Worm (Caenorhabditis elegans) whole organism, L4/young adult: ENCODE results near the gene ascc-1.

ENCODE experiments used
- W03F9.2 ChIP-seq: fragments of 150-350 bp; optimal IDR thresholded peaks from 2 replicates; lab custom pipeline; 2014; ENCODE audit warnings: missing biosample characterization, missing genetic modification characterization
- dao-5 ChIP-seq: sonication (generic microtip); optimal IDR thresholded peaks from 2 replicates; lab custom pipeline; 2016; ENCODE audit warnings: missing genotype, missing genetic modification characterization, moderate library complexity, missing compliant biosample characterization
- him-1 ChIP-seq: sonication (generic microtip); optimal IDR thresholded peaks from 2 replicates; lab custom pipeline; 2016; ENCODE audit warnings: missing genotype, missing genetic modification reagents, missing genetic modification characterization, missing compliant biosample characterization

Gene ascc-1

DNA sequence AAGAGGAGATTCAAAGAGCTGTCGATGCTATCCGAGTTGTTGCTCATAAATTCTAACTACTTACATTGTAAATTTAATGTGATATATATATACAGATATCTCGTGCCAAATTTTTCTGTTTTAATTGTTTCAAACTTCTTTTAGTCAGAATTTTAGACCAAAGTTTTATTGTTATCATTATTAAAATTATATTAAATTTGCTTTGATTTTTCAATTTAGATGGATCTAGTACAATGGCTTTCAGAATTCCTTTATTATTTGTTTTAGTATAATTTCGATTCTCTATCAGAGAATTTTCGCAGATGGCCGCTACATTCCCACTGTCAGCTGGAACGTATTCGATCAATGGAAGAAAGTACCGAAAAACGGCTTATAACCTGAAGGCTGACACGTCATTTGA is at the start of gene ascc-1:
Gene ascc-1 (plus strand): TSS at position 301 of the 400 bp plus-strand sequence.
- no peak for TF ChIP-seq W03F9.2 (tag; lab: Kevin White, UChicago)
- TF ChIP-seq him-1 (tag; lab: Kevin White, UChicago): no peak
- no peak for TF ChIP-seq dao-5 (tag; lab: Kevin White, UChicago)

- TF ChIP-seq dao-5 (tag; lab: Kevin White, UChicago): no peak
Measured at ce11 chrII:8212-8611, 49.3 kb upstream of the ascc-1 start.

ce11 chrII:11783-12182 is 45.7 kb upstream of the ascc-1 start, which contains the start of gene best-4:
best-4 (minus strand) TSS chrII:11883.
- TF ChIP-seq him-1 (tag; lab: Kevin White, UChicago): no peak
- TF ChIP-seq W03F9.2 (tag; lab: Kevin White, UChicago): no peak
- TF ChIP-seq dao-5 (tag; lab: Kevin White, UChicago): no peak

- TF ChIP-seq W03F9.2 (tag; lab: Kevin White, UChicago): no peak
- no peak for TF ChIP-seq dao-5 (tag; lab: Kevin White, UChicago)
- no peak for TF ChIP-seq him-1 (tag; lab: Kevin White, UChicago)
Measured at ce11 chrII:12685-13084, 44.8 kb upstream of the ascc-1 start, which contains the start of gene best-3. best-3 (plus strand) TSS chrII:12985.

DNA sequence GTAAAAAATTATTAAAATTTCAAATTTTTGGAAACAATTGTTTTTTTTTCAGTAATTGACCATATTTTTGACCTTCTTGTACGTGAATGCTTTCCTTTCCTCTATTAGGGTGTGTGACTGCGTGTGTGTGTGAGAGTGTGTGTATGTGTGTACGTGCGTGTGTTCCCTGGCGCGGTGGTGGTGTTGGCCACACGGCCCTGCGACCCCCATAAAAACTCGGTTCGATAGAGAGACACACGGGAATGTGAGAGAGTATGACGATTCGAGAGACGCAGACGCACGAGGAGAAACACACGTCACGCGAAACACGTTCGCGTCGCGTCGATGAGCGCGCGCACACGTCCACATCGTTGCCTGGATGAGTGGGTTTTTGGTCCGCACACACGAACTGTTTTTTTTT is 38.7 kb upstream of the ascc-1 start:
- TF ChIP-seq him-1 (tag; lab: Kevin White, UChicago) (no peak), dao-5 (tag; lab: Kevin White, UChicago) (no peak), W03F9.2 (tag; lab: Kevin White, UChicago) (peak; percentile 53)

- TF ChIP-seq dao-5 (tag; lab: Kevin White, UChicago) (no peak), W03F9.2 (tag; lab: Kevin White, UChicago) (no peak), him-1 (tag; lab: Kevin White, UChicago) (no peak)
Measured at ce11 chrII:19238-19637, 38.2 kb upstream of the ascc-1 start, which contains the start of gene gmeb-1. gmeb-1 (plus strand) TSS chrII:19538.

ce11 chrII:21953-22352 is 35.5 kb upstream of the ascc-1 start:
- TF ChIP-seq W03F9.2 (tag; lab: Kevin White, UChicago) (no peak), dao-5 (tag; lab: Kevin White, UChicago) (no peak), him-1 (tag; lab: Kevin White, UChicago) (no peak)

- TF ChIP-seq him-1 (tag; lab: Kevin White, UChicago) (no peak), W03F9.2 (tag; lab: Kevin White, UChicago) (no peak), dao-5 (tag; lab: Kevin White, UChicago) (no peak)
Measured at ce11 chrII:23025-23424, 34.4 kb upstream of the ascc-1 start, which contains the start of gene sqt-2. sqt-2 (plus strand) TSS chrII:23325.

DNA sequence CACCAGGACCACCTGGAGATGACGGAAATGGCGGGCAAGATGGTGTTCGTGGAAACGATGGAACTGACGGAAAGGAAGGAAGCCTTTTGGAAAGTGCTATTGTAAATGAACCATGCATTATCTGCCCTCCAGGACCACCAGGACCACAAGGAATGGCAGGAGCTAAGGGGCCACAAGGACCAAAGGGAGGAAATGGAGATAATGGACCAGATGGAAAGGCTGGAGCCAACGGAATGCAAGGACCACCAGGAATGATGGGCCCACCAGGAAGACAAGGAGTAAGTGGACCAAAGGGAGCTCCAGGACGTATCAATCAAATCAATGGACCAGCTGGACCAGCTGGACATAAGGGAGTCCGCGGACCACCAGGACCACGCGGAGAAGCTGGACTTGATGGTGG is 33.7 kb upstream of the ascc-1 start:
- TF ChIP-seq dao-5 (tag; lab: Kevin White, UChicago) (no peak), him-1 (tag; lab: Kevin White, UChicago) (no peak), W03F9.2 (tag; lab: Kevin White, UChicago) (no peak)

DNA sequence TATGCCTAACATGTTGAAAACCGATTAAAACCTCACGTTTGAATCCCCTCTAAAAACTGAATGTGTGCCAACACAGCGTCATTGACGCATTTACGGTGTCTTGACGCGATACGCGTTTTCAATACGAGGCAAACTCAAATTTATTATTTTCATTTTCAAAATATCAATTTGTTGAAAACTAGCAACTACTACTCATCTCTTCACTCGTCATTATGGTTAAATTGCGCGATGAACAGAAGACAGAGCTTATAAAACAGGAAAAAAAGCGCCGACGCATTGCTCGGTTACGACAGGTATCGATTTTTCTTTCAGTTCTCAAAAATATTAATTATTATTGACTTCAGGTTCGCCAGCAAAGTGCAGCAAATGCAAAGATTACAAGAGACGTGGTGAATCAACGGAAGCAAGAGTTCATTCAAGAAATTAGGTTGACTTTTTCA is 32.9 kb upstream of the ascc-1 start, which contains the start of gene enee-1:
Gene enee-1 (plus strand): TSS at position 108 of the 440 bp plus-strand sequence.
- no peak for TF ChIP-seq him-1 (tag; lab: Kevin White, UChicago)
- no peak for TF ChIP-seq dao-5 (tag; lab: Kevin White, UChicago)
- peak; percentile 73 for TF ChIP-seq W03F9.2 (tag; lab: Kevin White, UChicago)

ce11 chrII:28283-28682 is 29.2 kb upstream of the ascc-1 start, which contains the start of gene F23F1.4:
F23F1.4 (minus strand) TSS chrII:28423.
- no peak for TF ChIP-seq him-1 (tag; lab: Kevin White, UChicago)
- no peak for TF ChIP-seq dao-5 (tag; lab: Kevin White, UChicago)
- TF ChIP-seq W03F9.2 (tag; lab: Kevin White, UChicago): no peak

DNA sequence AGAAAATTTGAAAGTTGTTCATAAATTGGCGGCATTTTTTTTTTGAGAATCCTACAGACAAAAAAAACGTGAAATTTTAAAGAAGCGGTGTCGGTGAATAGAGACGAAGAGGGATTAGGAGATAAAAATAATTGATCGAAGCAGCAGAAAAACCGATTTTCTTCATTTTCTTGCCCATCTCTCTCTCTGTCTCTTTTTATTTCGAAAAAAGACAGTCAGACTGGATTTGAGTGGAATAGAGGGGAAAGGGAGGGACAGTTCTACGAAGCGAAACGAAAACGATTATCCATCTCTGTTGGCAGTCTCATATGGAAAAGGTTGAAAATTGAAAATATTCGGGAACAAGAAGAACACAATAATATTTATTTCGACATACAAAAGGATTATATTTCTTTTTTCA is 27.9 kb upstream of the ascc-1 start:
- TF ChIP-seq W03F9.2 (tag; lab: Kevin White, UChicago) (no peak), dao-5 (tag; lab: Kevin White, UChicago) (no peak), him-1 (tag; lab: Kevin White, UChicago) (no peak)

ce11 chrII:31521-31920 is 25.9 kb upstream of the ascc-1 start, which contains the start of the genes F23F1.5 and fbxc-54:
F23F1.5 (minus strand) TSS chrII:31584.
fbxc-54 (plus strand) TSS chrII:31719.
- TF ChIP-seq dao-5 (tag; lab: Kevin White, UChicago): no peak
- no peak for TF ChIP-seq him-1 (tag; lab: Kevin White, UChicago)
- no peak for TF ChIP-seq W03F9.2 (tag; lab: Kevin White, UChicago)

DNA sequence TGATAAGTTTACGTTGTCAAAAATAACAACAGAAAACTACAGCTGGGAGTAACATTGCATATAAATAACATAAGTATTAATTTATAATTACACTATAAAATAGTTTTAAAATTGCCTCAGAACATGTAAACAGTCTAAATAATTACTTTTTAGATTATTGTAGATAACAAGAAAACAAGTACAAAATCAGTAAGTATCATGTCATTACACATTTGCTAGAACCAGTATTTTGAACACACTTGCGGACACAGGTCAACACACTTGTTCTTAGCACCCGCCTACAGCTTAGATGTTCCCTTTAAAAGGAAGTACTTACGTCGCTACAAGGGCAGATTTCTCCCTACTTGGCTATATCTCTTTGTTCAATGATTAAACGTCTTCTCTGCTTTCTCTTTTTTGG is 23.6 kb upstream of the ascc-1 start, which contains the start of gene F23F1.2:
Gene F23F1.2 (plus strand): TSS at position 301 of the 400 bp plus-strand sequence.
- TF ChIP-seq dao-5 (tag; lab: Kevin White, UChicago) (no peak), W03F9.2 (tag; lab: Kevin White, UChicago) (no peak)
